Fruit fly (Drosophila melanogaster) whole organism, prepupa: ENCODE data around the gene CG13689.

Experiments used
- Blimp-1 ChIP-seq: fragments of 200-800 bp; sonication (Bioruptor generic); optimal IDR thresholded peaks from 3 replicates; lab custom pipeline; 2017; ENCODE audit warnings: missing biosample characterization, missing genetic modification characterization, mild to moderate bottlenecking, moderate library complexity, missing genetic modification reagents
- CG11762 ChIP-seq: fragments of 200-800 bp; sonication (Bioruptor generic); optimal IDR thresholded peaks from 3 replicates; lab custom pipeline; 2016; ENCODE audit warnings: missing biosample characterization, missing genetic modification characterization; ENCODE audit not compliant: insufficient read depth
- CG11902 ChIP-seq: fragments of 200-800 bp; sonication (Bioruptor generic); optimal IDR thresholded peaks from 3 replicates; lab custom pipeline; 2016; ENCODE audit warnings: missing biosample characterization, missing genetic modification characterization
- CG15336 ChIP-seq: fragments of 200-800 bp; sonication (Bioruptor generic); IDR thresholded peaks from 2 replicates; pipeline ENCODE4 v1.3.6; 2022; ENCODE audit warnings: missing biosample characterization, missing genetic modification characterization
- CG1621 ChIP-seq: fragments of 200-800 bp; sonication (Bioruptor generic); optimal IDR thresholded peaks from 3 replicates; lab custom pipeline; 2018; ENCODE audit warnings: missing biosample characterization, mild to moderate bottlenecking, missing genetic modification characterization
- CG16779 ChIP-seq: fragments of 200-800 bp; sonication (Bioruptor generic); optimal IDR thresholded peaks from 3 replicates; lab custom pipeline; 2017; ENCODE audit warnings: missing biosample characterization, mild to moderate bottlenecking, missing genetic modification characterization
- CG31627 ChIP-seq: fragments of 200-800 bp; sonication (Bioruptor generic); optimal IDR thresholded peaks from 3 replicates; lab custom pipeline; 2016; ENCODE audit warnings: missing biosample characterization, missing genetic modification characterization
- CG34406 ChIP-seq: fragments of 200-800 bp; sonication (Bioruptor generic); optimal IDR thresholded peaks from 3 replicates; lab custom pipeline; 2016; ENCODE audit warnings: missing biosample characterization, missing genetic modification characterization
- CG4318 ChIP-seq: fragments of 200-800 bp; sonication (Bioruptor generic); optimal IDR thresholded peaks from 3 replicates; lab custom pipeline; 2017; ENCODE audit warnings: missing biosample characterization, mild to moderate bottlenecking, missing genetic modification characterization
- CG6163 ChIP-seq: fragments of 200-800 bp; sonication (Bioruptor generic); IDR thresholded peaks from 3 replicates; pipeline ENCODE4 v1.3.6; 2022; ENCODE audit warnings: missing biosample characterization, missing genetic modification characterization
- CG6808 ChIP-seq: fragments of 200-800 bp; sonication (Bioruptor generic); optimal IDR thresholded peaks from 3 replicates; lab custom pipeline; 2017; ENCODE audit warnings: missing biosample characterization, missing genetic modification characterization, mild to moderate bottlenecking, moderate library complexity, missing genetic modification reagents
- CG8119 ChIP-seq: fragments of 200-800 bp; sonication (Bioruptor generic); IDR thresholded peaks from 3 replicates; pipeline ENCODE4 v1.3.6; 2022; ENCODE audit warnings: missing biosample characterization, missing genetic modification characterization
- CG8319 ChIP-seq: fragments of 200-800 bp; sonication (Bioruptor generic); optimal IDR thresholded peaks from 3 replicates; lab custom pipeline; 2016; ENCODE audit warnings: missing biosample characterization, missing genetic modification characterization
- Eip75B ChIP-seq: fragments of 200-800 bp; sonication (Bioruptor generic); optimal IDR thresholded peaks from 3 replicates; lab custom pipeline; 2016; ENCODE audit warnings: missing biosample characterization, missing genetic modification characterization
- Eip78C ChIP-seq: fragments of 200-800 bp; sonication (Bioruptor generic); peaks from one replicate; lab custom pipeline; 2016; ENCODE audit warnings: missing biosample characterization, missing genetic modification characterization
- Lpt ChIP-seq: fragments of 200-800 bp; sonication (Bioruptor generic); optimal IDR thresholded peaks from 3 replicates; lab custom pipeline; 2016; ENCODE audit warnings: missing biosample characterization, missing genetic modification characterization
- Sox102F ChIP-seq: fragments of 200-800 bp; sonication (Bioruptor generic); optimal IDR thresholded peaks from 2 replicates; lab custom pipeline; 2016; ENCODE audit warnings: missing biosample characterization, mild to moderate bottlenecking, missing genetic modification characterization
- Sox14 ChIP-seq: fragments of 200-800 bp; sonication (Bioruptor generic); optimal IDR thresholded peaks from 3 replicates; lab custom pipeline; 2016; ENCODE audit warnings: missing biosample characterization, missing genetic modification characterization
- achi ChIP-seq: fragments of 200-800 bp; sonication (Bioruptor generic); optimal IDR thresholded peaks from 3 replicates; lab custom pipeline; 2016; ENCODE audit warnings: missing biosample characterization, missing genetic modification characterization
- eg ChIP-seq: fragments of 200-800 bp; sonication (Bioruptor generic); IDR thresholded peaks from 3 replicates; pipeline ENCODE4 v1.3.6; 2022; ENCODE audit warnings: missing biosample characterization, missing genetic modification characterization
- esn ChIP-seq: fragments of 200-800 bp; sonication (Bioruptor generic); optimal IDR thresholded peaks from 2 replicates; lab custom pipeline; 2016; ENCODE audit warnings: missing biosample characterization, mild to moderate bottlenecking, missing genetic modification characterization, moderate library complexity
- lz ChIP-seq: fragments of 200-800 bp; sonication (Bioruptor generic); optimal IDR thresholded peaks from 3 replicates; lab custom pipeline; 2016; ENCODE audit warnings: missing biosample characterization, missing genetic modification characterization
- net ChIP-seq: fragments of 200-800 bp; sonication (Bioruptor generic); optimal IDR thresholded peaks from 3 replicates; lab custom pipeline; 2016; ENCODE audit warnings: missing biosample characterization, missing genetic modification characterization
- pdm3 ChIP-seq: fragments of 200-800 bp; sonication (Bioruptor generic); optimal IDR thresholded peaks from 3 replicates; lab custom pipeline; 2016; ENCODE audit warnings: missing biosample characterization, missing genetic modification characterization
- spab ChIP-seq: fragments of 200-800 bp; sonication (Bioruptor generic); optimal IDR thresholded peaks from 2 replicates; lab custom pipeline; 2017; ENCODE audit warnings: missing biosample characterization, mild to moderate bottlenecking, missing genetic modification characterization, missing genetic modification reagents
- ss ChIP-seq, 2 experiments: fragments of 200-800 bp; sonication (Bioruptor generic); optimal IDR thresholded peaks; 2 replicates in 1 of 2; 3 replicates in 1 of 2; lab custom pipeline; 2017 to 2018; ENCODE audit warnings: mild to moderate bottlenecking in 2 of 2, missing biosample characterization in 2 of 2, missing genetic modification characterization in 2 of 2, moderate library complexity in 1 of 2
- svp ChIP-seq: fragments of 200-800 bp; sonication (Bioruptor generic); peaks from one replicate; lab custom pipeline; 2016; ENCODE audit warnings: missing biosample characterization, missing genetic modification characterization

CG13689 gene

dm6 chr2L:602439-602879, at the start of gene CG13689 (continued):
- TF ChIP-seq CG4318 (GFP tag; lab: Kevin White, UChicago) (no peak), net (GFP tag; lab: Kevin White, UChicago) (peak; percentile 1), CG16779 (tag; lab: Kevin White, UChicago) (no peak), Eip75B (GFP tag; lab: Kevin White, UChicago) (peak; percentile 11), Sox102F (GFP tag; lab: Kevin White, UChicago) (no peak), CG8319 (GFP tag; lab: Kevin White, UChicago) (no peak), CG11762 (GFP tag; lab: Kevin White, UChicago) (no peak)
- TF ChIP-seq, all 60 proteins: peak for 21

- TF ChIP-seq CG8119 (GFP tag; lab: Robert Waterston, UW) (no peak), CG1621 (tag; lab: Kevin White, UChicago) (peak; percentile 63), Sox102F (GFP tag; lab: Kevin White, UChicago) (no peak), CG6808 (no peak), CG31627 (no peak), CG4318 (GFP tag; lab: Kevin White, UChicago) (no peak), Eip78C (GFP tag; lab: Kevin White, UChicago) (peak; percentile 65), svp (GFP tag; lab: Kevin White, UChicago) (peak; percentile 71), Sox14 (peak; percentile 4), ss (GFP tag; optimal IDR thresholded peaks at IDR 0.05; lab: Kevin White, UChicago) (peak; percentile 28 to 58)
Measured at dm6 chr2L:559311-559710, 43.3 kb upstream of the CG13689 start, which contains the start of gene Tspo. Gene Tspo, plus strand, starts transcription at chr2L:559612.

- TF ChIP-seq achi (GFP tag; lab: Kevin White, UChicago) (no peak), eg (GFP tag; lab: Robert Waterston, UW) (no peak), pdm3 (GFP tag; lab: Kevin White, UChicago) (no peak), CG1621 (tag; lab: Kevin White, UChicago) (peak; percentile 65), CG11902 (no peak), CG8119 (GFP tag; lab: Robert Waterston, UW) (no peak), Blimp-1 (GFP tag; lab: Kevin White, UChicago) (no peak), lz (GFP tag; lab: Kevin White, UChicago) (no peak)
Measured at dm6 chr2L:559770-560567, 42.6 kb upstream of the CG13689 start, which contains the start of gene rempA. Gene rempA, minus strand, starts transcription at chr2L:560310.

- 0 out of 3 replicates have a peak, but pooled peaks have one; percentile 30 for TF ChIP-seq CG6163 (GFP tag; lab: Robert Waterston, UW)
- TF ChIP-seq CG31627: no peak
- TF ChIP-seq eg (GFP tag; lab: Robert Waterston, UW): peak; percentile 57; the same call in 2 of the 3 replicates
- TF ChIP-seq net (GFP tag; lab: Kevin White, UChicago): peak; percentile 65
- peak; percentile 68; the same call in 2 of the 3 replicates for TF ChIP-seq CG8119 (GFP tag; lab: Robert Waterston, UW)
- peak; percentile 42; the same call in 1 of the 2 replicates for TF ChIP-seq CG15336 (GFP tag; lab: Robert Waterston, UW)
- TF ChIP-seq spab (GFP tag; lab: Kevin White, UChicago): no peak
- TF ChIP-seq Lpt: peak; percentile 75
- TF ChIP-seq, all 60 proteins: peak for 6
Measured at dm6 chr2L:563314-563713, 39.3 kb upstream of the CG13689 start.

- TF ChIP-seq esn (peak; percentile 43), CG1621 (tag; lab: Kevin White, UChicago) (peak; percentile 92), CG34406 (GFP tag; lab: Kevin White, UChicago) (no peak), CG11902 (no peak)
- TF ChIP-seq, all 60 proteins: peak for 2
Measured at dm6 chr2L:563769-564550, 38.7 kb upstream of the CG13689 start, which contains the start of the genes uncNacbeta and CG2794. Gene uncNacbeta, minus strand, starts transcription at chr2L:563819. Gene CG2794, plus strand, starts transcription at chr2L:564163.
